Worm (Caenorhabditis elegans) whole organism, early embryonic: Measurements from ENCODE around the gene mrt-2.

Experiments used
- B0310.2 ChIP-seq: sonication (generic microtip); optimal IDR thresholded peaks from 2 replicates; lab custom pipeline; 2016; ENCODE audit warnings: mild to moderate bottlenecking, missing genetic modification characterization, missing compliant biosample characterization
- F13C5.2 ChIP-seq: sonication (generic microtip); optimal IDR thresholded peaks from 2 replicates; lab custom pipeline; 2017; ENCODE audit warnings: mild to moderate bottlenecking, missing genetic modification characterization, inconsistent platforms, missing compliant biosample characterization
- aly-1 ChIP-seq: sonication (generic microtip); optimal IDR thresholded peaks from 2 replicates; lab custom pipeline; 2016; ENCODE audit warnings: missing genetic modification characterization, missing compliant biosample characterization
- ama-1 ChIP-seq: fragments of 150-350 bp; optimal IDR thresholded peaks from 2 replicates; lab custom pipeline; 2014
- ceh-13 ChIP-seq: fragments of 200-800 bp; sonication (Bioruptor generic); optimal IDR thresholded peaks from 2 replicates; lab custom pipeline; 2018; ENCODE audit warnings: mild to moderate bottlenecking, missing genetic modification characterization, missing compliant biosample characterization
- ceh-36 ChIP-seq: sonication (generic microtip); optimal IDR thresholded peaks from 2 replicates; lab custom pipeline; 2016; ENCODE audit warnings: missing genetic modification characterization, inconsistent platforms, missing compliant biosample characterization
- ets-7 ChIP-seq: sonication (generic microtip); optimal IDR thresholded peaks from 2 replicates; lab custom pipeline; 2016; ENCODE audit warnings: missing genotype, missing genetic modification characterization, missing compliant biosample characterization
- flt-1 ChIP-seq: fragments of 200-800 bp; sonication (Bioruptor generic); IDR thresholded peaks from 2 replicates; pipeline ENCODE4 v1.3.6; 2022; ENCODE audit warnings: missing genetic modification characterization, missing compliant biosample characterization
- hmbx-1 ChIP-seq: sonication (generic microtip); optimal IDR thresholded peaks from 2 replicates; lab custom pipeline; 2016; ENCODE audit warnings: mild to moderate bottlenecking, missing genetic modification characterization, missing compliant biosample characterization
- hmg-4 ChIP-seq: fragments of 200-800 bp; sonication (Bioruptor generic); optimal IDR thresholded peaks from 2 replicates; lab custom pipeline; 2018; ENCODE audit warnings: mild to moderate bottlenecking, missing genetic modification characterization, missing compliant biosample characterization
- hnd-1 ChIP-seq: sonication (generic microtip); optimal IDR thresholded peaks from 2 replicates; lab custom pipeline; 2016; ENCODE audit warnings: missing genetic modification characterization, missing compliant biosample characterization
- pes-1 ChIP-seq: fragments of 200-800 bp; sonication (Bioruptor generic); IDR thresholded peaks from 2 replicates; pipeline ENCODE4 v1.3.6; 2022; ENCODE audit warnings: missing genetic modification reagents, missing genetic modification characterization, missing compliant biosample characterization
- scrt-1 ChIP-seq: fragments of 200-800 bp; sonication (Bioruptor generic); IDR thresholded peaks from 2 replicates; pipeline ENCODE4 v1.3.6; 2022; ENCODE audit warnings: missing genetic modification characterization, missing compliant biosample characterization
- sea-1 ChIP-seq: fragments of 200-800 bp; sonication (Bioruptor generic); conservative IDR thresholded peaks from 2 replicates; pipeline ENCODE4 v1.3.6; 2022; ENCODE audit warnings: missing genetic modification characterization, missing compliant biosample characterization
- tbx-11 ChIP-seq: fragments of 200-800 bp; sonication (Bioruptor generic); IDR thresholded peaks from 2 replicates; pipeline ENCODE4 v1.3.6; 2022; ENCODE audit warnings: missing genetic modification characterization, missing compliant biosample characterization
- tbx-37 ChIP-seq: fragments of 200-800 bp; sonication (Bioruptor generic); conservative IDR thresholded peaks from 2 replicates; pipeline ENCODE4 v1.3.6; 2022; ENCODE audit warnings: missing genetic modification reagents, missing genetic modification characterization, missing compliant biosample characterization
- tra-4 ChIP-seq: sonication (generic microtip); optimal IDR thresholded peaks from 2 replicates; lab custom pipeline; 2017; ENCODE audit warnings: missing genetic modification characterization, missing compliant biosample characterization

The mrt-2 gene

ce11 chrIII:11737527-11737926 is 9.0 kb upstream of the mrt-2 start, which contains the start of gene sup-1:
TSS of gene sup-1 (minus strand) at chrIII:11737627.
- TF ChIP-seq pes-1 (GFP tag; lab: Robert Waterston, UW) (no peak), ceh-13 (GFP tag; lab: Kevin White, UChicago) (no peak), hmbx-1 (tag; lab: Kevin White, UChicago) (no peak), flt-1 (GFP tag; lab: Robert Waterston, UW) (no peak), sea-1 (GFP tag; lab: Robert Waterston, UW) (no peak), tbx-37 (GFP tag; lab: Robert Waterston, UW) (no peak), ama-1 (lab: Kevin White, UChicago) (no peak), F13C5.2 (tag; lab: Kevin White, UChicago) (no peak), aly-1 (tag; lab: Kevin White, UChicago) (no peak), tra-4 (tag; lab: Kevin White, UChicago) (no peak)

ce11 chrIII:11738482-11738881 is 8.1 kb upstream of the mrt-2 start:
- no peak for TF ChIP-seq pes-1 (GFP tag; lab: Robert Waterston, UW)
- TF ChIP-seq aly-1 (tag; lab: Kevin White, UChicago) = no peak
- TF ChIP-seq sea-1 (GFP tag; lab: Robert Waterston, UW) = no peak

- TF ChIP-seq ama-1 (lab: Kevin White, UChicago) (no peak), tra-4 (tag; lab: Kevin White, UChicago) (no peak), pes-1 (GFP tag; lab: Robert Waterston, UW) (no peak)
These were observed 5.7 kb upstream of the mrt-2 start for ce11 chrIII:11740868-11741267.

- TF ChIP-seq tbx-11 (GFP tag; lab: Robert Waterston, UW) = no peak
- TF ChIP-seq flt-1 (GFP tag; lab: Robert Waterston, UW) = no peak
- TF ChIP-seq hmg-4 (GFP tag; lab: Kevin White, UChicago) = no peak
These were observed 4.4 kb upstream of the mrt-2 start for ce11 chrIII:11742191-11742590.

- TF ChIP-seq ama-1 (lab: Kevin White, UChicago) = no peak
- no peak for TF ChIP-seq sea-1 (GFP tag; lab: Robert Waterston, UW)
- TF ChIP-seq hmg-4 (GFP tag; lab: Kevin White, UChicago) = no peak
- no peak for TF ChIP-seq pes-1 (GFP tag; lab: Robert Waterston, UW)
- no peak for TF ChIP-seq flt-1 (GFP tag; lab: Robert Waterston, UW)
- TF ChIP-seq tra-4 (tag; lab: Kevin White, UChicago) = no peak
- TF ChIP-seq scrt-1 = no peak
- no peak for TF ChIP-seq aly-1 (tag; lab: Kevin White, UChicago)
- no peak for TF ChIP-seq hnd-1 (tag; lab: Kevin White, UChicago)
- TF ChIP-seq F13C5.2 (tag; lab: Kevin White, UChicago) = no peak
- no peak for TF ChIP-seq tbx-11 (GFP tag; lab: Robert Waterston, UW)
- no peak for TF ChIP-seq B0310.2
These were observed 3.7 kb downstream of the mrt-2 start for ce11 chrIII:11750232-11750631.

- TF ChIP-seq hmbx-1 (tag; lab: Kevin White, UChicago) = no peak
- no peak for TF ChIP-seq pes-1 (GFP tag; lab: Robert Waterston, UW)
- no peak for TF ChIP-seq ceh-13 (GFP tag; lab: Kevin White, UChicago)
- TF ChIP-seq hnd-1 (tag; lab: Kevin White, UChicago) = no peak
- no peak for TF ChIP-seq ets-7
- no peak for TF ChIP-seq tbx-11 (GFP tag; lab: Robert Waterston, UW)
- TF ChIP-seq flt-1 (GFP tag; lab: Robert Waterston, UW) = no peak
- no peak for TF ChIP-seq tra-4 (tag; lab: Kevin White, UChicago)
- no peak for TF ChIP-seq sea-1 (GFP tag; lab: Robert Waterston, UW)
- TF ChIP-seq tbx-37 (GFP tag; lab: Robert Waterston, UW) = no peak
- no peak for TF ChIP-seq aly-1 (tag; lab: Kevin White, UChicago)
- TF ChIP-seq ceh-36 = no peak
- no peak for TF ChIP-seq F13C5.2 (tag; lab: Kevin White, UChicago)
- no peak for TF ChIP-seq B0310.2
- no peak for TF ChIP-seq hmg-4 (GFP tag; lab: Kevin White, UChicago)
- TF ChIP-seq ama-1 (lab: Kevin White, UChicago) = no peak
- TF ChIP-seq scrt-1 = no peak
These were observed 4.3 kb downstream of the mrt-2 start for ce11 chrIII:11750817-11751216.

ce11 chrIII:11757892-11758291 is 11.3 kb downstream of the mrt-2 start:
- no peak for TF ChIP-seq sea-1 (GFP tag; lab: Robert Waterston, UW)
- no peak for TF ChIP-seq ama-1 (lab: Kevin White, UChicago)
- TF ChIP-seq hmg-4 (GFP tag; lab: Kevin White, UChicago) = no peak
- no peak for TF ChIP-seq tbx-11 (GFP tag; lab: Robert Waterston, UW)
- TF ChIP-seq pes-1 (GFP tag; lab: Robert Waterston, UW) = no peak
- TF ChIP-seq aly-1 (tag; lab: Kevin White, UChicago) = no peak
- no peak for TF ChIP-seq tbx-37 (GFP tag; lab: Robert Waterston, UW)
- TF ChIP-seq hnd-1 (tag; lab: Kevin White, UChicago) = no peak
- TF ChIP-seq F13C5.2 (tag; lab: Kevin White, UChicago) = no peak
- no peak for TF ChIP-seq tra-4 (tag; lab: Kevin White, UChicago)

ce11 chrIII:11760634-11761033 is 14.1 kb downstream of the mrt-2 start:
- TF ChIP-seq ama-1 (lab: Kevin White, UChicago) (no peak), hnd-1 (tag; lab: Kevin White, UChicago) (no peak), ceh-36 (no peak), ets-7 (no peak), pes-1 (GFP tag; lab: Robert Waterston, UW) (no peak), aly-1 (tag; lab: Kevin White, UChicago) (no peak), tbx-37 (GFP tag; lab: Robert Waterston, UW) (no peak), flt-1 (GFP tag; lab: Robert Waterston, UW) (no peak), hmbx-1 (tag; lab: Kevin White, UChicago) (no peak), B0310.2 (no peak), scrt-1 (no peak), F13C5.2 (tag; lab: Kevin White, UChicago) (no peak), hmg-4 (GFP tag; lab: Kevin White, UChicago) (no peak), sea-1 (GFP tag; lab: Robert Waterston, UW) (no peak), tbx-11 (GFP tag; lab: Robert Waterston, UW) (no peak), tra-4 (tag; lab: Kevin White, UChicago) (no peak)
